Fruit fly (Drosophila melanogaster) whole organism, embryonic: ENCODE measurements around the gene msn.
A peak's percentile ranks its signal among the peaks of the same experiment; 100 is the strongest.

ENCODE experiments used
- Atf-2 ChIP-seq: fragments of 200-800 bp; sonication (Bioruptor generic); optimal IDR thresholded peaks from 2 replicates; lab custom pipeline; 2016; ENCODE audit warnings: missing biosample characterization, missing genetic modification characterization
- CG10209 ChIP-seq: fragments of 200-800 bp; sonication (Bioruptor generic); optimal IDR thresholded peaks from 3 replicates; lab custom pipeline; 2017; ENCODE audit warnings: missing biosample characterization, mild to moderate bottlenecking, missing genetic modification characterization, missing genetic modification reagents
- CG11247 ChIP-seq: fragments of 200-800 bp; sonication (Bioruptor generic); IDR thresholded peaks from 2 replicates; pipeline ENCODE4 v1.3.6; 2022; ENCODE audit warnings: missing biosample characterization, missing genetic modification characterization
- CG11696 ChIP-seq: fragments of 200-800 bp; sonication (Bioruptor generic); IDR thresholded peaks from 2 replicates; pipeline ENCODE4 v1.3.6; 2022; ENCODE audit warnings: missing biosample characterization, missing genetic modification characterization
- CG12155 ChIP-seq: fragments of 200-800 bp; sonication (Bioruptor generic); optimal IDR thresholded peaks from 3 replicates; lab custom pipeline; 2016; ENCODE audit warnings: missing biosample characterization, missing genetic modification characterization
- CG12391 ChIP-seq: fragments of 200-800 bp; sonication (Bioruptor generic); optimal IDR thresholded peaks from 3 replicates; lab custom pipeline; 2018; ENCODE audit warnings: missing biosample characterization, mild to moderate bottlenecking, missing genetic modification characterization, moderate library complexity
- CG12659 ChIP-seq: fragments of 200-800 bp; sonication (Bioruptor generic); optimal IDR thresholded peaks from 3 replicates; lab custom pipeline; 2017; ENCODE audit warnings: mild to moderate bottlenecking, missing biosample characterization, missing genetic modification reagents, missing genetic modification characterization
- CG12942 ChIP-seq: fragments of 200-800 bp; sonication (Bioruptor generic); optimal IDR thresholded peaks from 3 replicates; lab custom pipeline; 2016; ENCODE audit warnings: missing biosample characterization, missing genetic modification characterization
- CG13775 ChIP-seq: fragments of 200-800 bp; sonication (Bioruptor generic); optimal IDR thresholded peaks from 3 replicates; lab custom pipeline; 2017; ENCODE audit warnings: missing biosample characterization, mild to moderate bottlenecking, missing genetic modification characterization
- CG14014 ChIP-seq: fragments of 200-800 bp; sonication (Bioruptor generic); IDR thresholded peaks from 2 replicates; pipeline ENCODE4 v1.3.6; 2022; ENCODE audit warnings: missing biosample characterization, missing genetic modification characterization
- CG1529 ChIP-seq: fragments of 200-800 bp; sonication (Bioruptor generic); optimal IDR thresholded peaks from 3 replicates; lab custom pipeline; 2018; ENCODE audit warnings: missing biosample characterization, missing genetic modification characterization
- CG31365 ChIP-seq: fragments of 200-800 bp; sonication (Bioruptor generic); optimal IDR thresholded peaks from 2 replicates; lab custom pipeline; 2018; ENCODE audit warnings: missing biosample characterization, mild to moderate bottlenecking, missing genetic modification characterization
- CG34224 ChIP-seq: fragments of 200-800 bp; sonication (Bioruptor generic); IDR thresholded peaks from 3 replicates; pipeline ENCODE4 v1.3.6; 2022; ENCODE audit warnings: missing biosample characterization, missing genetic modification characterization; ENCODE audit not compliant: partially characterized antibody
- CG3838 ChIP-seq: fragments of 200-800 bp; sonication (Bioruptor generic); optimal IDR thresholded peaks from 3 replicates; lab custom pipeline; 2016; ENCODE audit warnings: missing biosample characterization, missing genetic modification characterization
- CG4707 ChIP-seq: fragments of 200-800 bp; sonication (Bioruptor generic); optimal IDR thresholded peaks from 2 replicates; lab custom pipeline; 2018; ENCODE audit warnings: missing biosample characterization, mild to moderate bottlenecking, missing genetic modification characterization, moderate library complexity
- CG6254 ChIP-seq: fragments of 200-800 bp; sonication (Bioruptor generic); optimal IDR thresholded peaks from 3 replicates; lab custom pipeline; 2017; ENCODE audit warnings: mild to moderate bottlenecking, missing biosample characterization, missing genetic modification reagents, missing genetic modification characterization
- CG6683 ChIP-seq: fragments of 200-800 bp; sonication (Bioruptor generic); optimal IDR thresholded peaks from 2 replicates; lab custom pipeline; 2017; ENCODE audit warnings: missing biosample characterization, mild to moderate bottlenecking, missing genetic modification characterization, missing genetic modification reagents
- CG7271 ChIP-seq: fragments of 200-800 bp; sonication (Bioruptor generic); optimal IDR thresholded peaks from 2 replicates; lab custom pipeline; 2018; ENCODE audit warnings: missing biosample characterization, mild to moderate bottlenecking, missing genetic modification characterization, moderate library complexity
- CG7928 ChIP-seq: fragments of 200-800 bp; sonication (Bioruptor generic); optimal IDR thresholded peaks from 2 replicates; lab custom pipeline; 2017; ENCODE audit warnings: missing biosample characterization, mild to moderate bottlenecking, missing genetic modification characterization
- CG8388 ChIP-seq: fragments of 200-800 bp; sonication (Bioruptor generic); optimal IDR thresholded peaks from 2 replicates; lab custom pipeline; 2019; ENCODE audit warnings: missing biosample characterization, mild to moderate bottlenecking, missing genetic modification characterization, moderate library complexity
- CG8765 ChIP-seq: fragments of 200-800 bp; sonication (Bioruptor generic); IDR thresholded peaks from 2 replicates; pipeline ENCODE4 v1.3.6; 2022; ENCODE audit warnings: missing biosample characterization, missing genetic modification characterization
- CG9876 ChIP-seq: fragments of 200-800 bp; sonication (Bioruptor generic); optimal IDR thresholded peaks from 2 replicates; lab custom pipeline; 2016; ENCODE audit warnings: missing biosample characterization, missing genetic modification characterization
- D ChIP-seq, 2 experiments: fragments of 200-800 bp in 1 of 2; fragments of >200 bp in 1 of 2; sonication (Bioruptor generic) in 1 of 2; optimal IDR thresholded peaks; 2 replicates in 1 of 2; 3 replicates in 1 of 2; lab custom pipeline; 2017; ENCODE audit warnings: mild to moderate bottlenecking in 1 of 2, missing biosample characterization in 1 of 2, missing genetic modification characterization in 1 of 2, missing genetic modification reagents in 1 of 2
- Dad ChIP-seq: fragments of 200-800 bp; sonication (Bioruptor generic); optimal IDR thresholded peaks from 3 replicates; lab custom pipeline; 2016; ENCODE audit warnings: missing biosample characterization, missing genetic modification characterization
- Doc3 ChIP-seq: fragments of 200-800 bp; sonication (Bioruptor generic); IDR thresholded peaks from 3 replicates; pipeline ENCODE4 v1.3.6; 2022; ENCODE audit warnings: missing biosample characterization, missing genetic modification characterization; ENCODE audit not compliant: partially characterized antibody
- E2f1 ChIP-seq: fragments of 200-800 bp; sonication (Bioruptor generic); IDR thresholded peaks from 2 replicates; pipeline ENCODE4 v1.3.6; 2022; ENCODE audit warnings: missing biosample characterization, missing genetic modification characterization
- Fer3 ChIP-seq: fragments of 200-800 bp; sonication (Bioruptor generic); optimal IDR thresholded peaks from 2 replicates; lab custom pipeline; 2018; ENCODE audit warnings: missing biosample characterization, mild to moderate bottlenecking, missing genetic modification characterization, moderate library complexity
- Gug ChIP-seq: fragments of 200-800 bp; sonication (Bioruptor generic); IDR thresholded peaks from 4 replicates; pipeline ENCODE4 v1.3.6; 2022; ENCODE audit warnings: missing biosample characterization, missing genetic modification characterization
- H2.0 ChIP-seq: fragments of 200-800 bp; sonication (Bioruptor generic); IDR thresholded peaks from 2 replicates; pipeline ENCODE4 v1.3.6; 2022; ENCODE audit warnings: missing biosample characterization, missing genetic modification characterization
- Hey ChIP-seq: fragments of 200-800 bp; sonication (Bioruptor generic); optimal IDR thresholded peaks from 3 replicates; lab custom pipeline; 2018; ENCODE audit warnings: missing biosample characterization, mild to moderate bottlenecking, missing genetic modification characterization
- Hr39 ChIP-seq: fragments of >200 bp; optimal IDR thresholded peaks from 2 replicates; lab custom pipeline; 2017
- Med ChIP-seq: fragments of 200-800 bp; sonication (Bioruptor generic); peaks from one replicate; lab custom pipeline; 2016; ENCODE audit warnings: missing biosample characterization, missing genetic modification characterization, mild to moderate bottlenecking, inconsistent platforms, moderate library complexity
- Nf-YB ChIP-seq: fragments of 200-800 bp; sonication (Bioruptor generic); optimal IDR thresholded peaks from 3 replicates; lab custom pipeline; 2019; ENCODE audit warnings: missing biosample characterization, mild to moderate bottlenecking, missing genetic modification characterization, moderate library complexity
- NfI ChIP-seq: fragments of 200-800 bp; sonication (Bioruptor generic); optimal IDR thresholded peaks from 3 replicates; lab custom pipeline; 2018; ENCODE audit warnings: missing biosample characterization, mild to moderate bottlenecking, missing genetic modification characterization, moderate library complexity
- Ptx1 ChIP-seq: fragments of 200-800 bp; sonication (Bioruptor generic); IDR thresholded peaks from 2 replicates; pipeline ENCODE4 v1.3.6; 2022; ENCODE audit warnings: missing biosample characterization, missing genetic modification characterization
- TFAM ChIP-seq: fragments of 200-800 bp; sonication (Bioruptor generic); optimal IDR thresholded peaks from 2 replicates; lab custom pipeline; 2017; ENCODE audit warnings: missing biosample characterization, missing genetic modification characterization, inconsistent platforms
- chinmo ChIP-seq: fragments of 200-800 bp; sonication (Bioruptor generic); IDR thresholded peaks from 4 replicates; pipeline ENCODE4 v1.3.6; 2022; ENCODE audit warnings: missing biosample characterization, missing genetic modification characterization; ENCODE audit not compliant: partially characterized antibody
- croc ChIP-seq: fragments of 200-800 bp; sonication (Bioruptor generic); conservative IDR thresholded peaks from 3 replicates; pipeline ENCODE4 v1.3.6; 2022; ENCODE audit warnings: missing biosample characterization, missing genetic modification characterization
- da ChIP-seq: fragments of 200-800 bp; sonication (Bioruptor generic); optimal IDR thresholded peaks from 2 replicates; lab custom pipeline; 2016; ENCODE audit warnings: missing biosample characterization, missing genetic modification characterization
- emc ChIP-seq: fragments of 200-800 bp; sonication (Bioruptor generic); optimal IDR thresholded peaks from 2 replicates; lab custom pipeline; 2016; ENCODE audit warnings: missing biosample characterization, missing genetic modification characterization
- fru ChIP-seq: fragments of >200 bp; optimal IDR thresholded peaks from 2 replicates; lab custom pipeline; 2017
- grau ChIP-seq: fragments of 200-800 bp; optimal IDR thresholded peaks from 3 replicates; lab custom pipeline; 2019; ENCODE audit warnings: missing biosample characterization, mild to moderate bottlenecking, missing genetic modification characterization, moderate library complexity
- jing ChIP-seq: fragments of 200-800 bp; sonication (Bioruptor generic); optimal IDR thresholded peaks from 2 replicates; lab custom pipeline; 2018; ENCODE audit warnings: missing biosample characterization, mild to moderate bottlenecking, missing genetic modification characterization
- lab ChIP-seq: fragments of 200-800 bp; sonication (Bioruptor generic); optimal IDR thresholded peaks from 3 replicates; lab custom pipeline; 2017; ENCODE audit warnings: missing biosample characterization, missing genetic modification characterization, mild to moderate bottlenecking, moderate library complexity, missing genetic modification reagents
- lbe ChIP-seq: fragments of 200-800 bp; sonication (Bioruptor generic); optimal IDR thresholded peaks from 2 replicates; lab custom pipeline; 2016; ENCODE audit warnings: missing biosample characterization, mild to moderate bottlenecking, missing genetic modification characterization
- peb ChIP-seq: fragments of 200-800 bp; sonication (Bioruptor generic); IDR thresholded peaks from 2 replicates; pipeline ENCODE4 v1.3.6; 2022; ENCODE audit warnings: missing biosample characterization, missing genetic modification characterization
- schlank ChIP-seq: fragments of 200-800 bp; sonication (Bioruptor generic); optimal IDR thresholded peaks from 2 replicates; lab custom pipeline; 2018; ENCODE audit warnings: missing biosample characterization, mild to moderate bottlenecking, missing genetic modification characterization
- sna ChIP-seq: fragments of 200-800 bp; sonication (Bioruptor generic); IDR thresholded peaks from 2 replicates; pipeline ENCODE4 v1.3.6; 2022; ENCODE audit warnings: missing biosample characterization, missing genetic modification characterization; ENCODE audit not compliant: partially characterized antibody

Gene msn

dm6 chr3L:2586804-2587561 lies 643 bp upstream of the msn start, which contains the start of gene RpL8 (continued):
- TF ChIP-seq Ptx1 (GFP tag; lab: Robert Waterston, UW) (peak; percentile 64; the same call in 1 of the 2 replicates), TFAM (GFP tag; lab: Kevin White, UChicago) (peak; percentile 30), CG12391 (peak; percentile 78), lbe (GFP tag; lab: Kevin White, UChicago) (peak; percentile 20), fru (no peak), CG31365 (tag; lab: Kevin White, UChicago) (peak; percentile 82), peb (GFP tag; lab: Robert Waterston, UW) (peak; percentile 32; the same call in 1 of the 2 replicates), emc (GFP tag; lab: Kevin White, UChicago) (peak; percentile 80), grau (tag; lab: Kevin White, UChicago) (peak; percentile 67), CG6683 (GFP tag; lab: Kevin White, UChicago) (peak; percentile 61), croc (peak; percentile 45; the same call in 2 of the 3 replicates), CG3838 (GFP tag; lab: Kevin White, UChicago) (peak; percentile 4), CG10209 (GFP tag; lab: Kevin White, UChicago) (peak; percentile 86), CG1529 (GFP tag; lab: Kevin White, UChicago) (peak; percentile 74), Nf-YB (GFP tag; lab: Kevin White, UChicago) (peak; percentile 63), CG12659 (peak; percentile 96), Atf-2 (peak; percentile 24), CG6254 (peak; percentile 85), jing (GFP tag; lab: Kevin White, UChicago) (peak; percentile 26), NfI (GFP tag; lab: Kevin White, UChicago) (peak; percentile 95), CG7928 (GFP tag; lab: Kevin White, UChicago) (peak; percentile 22), Hey (tag; lab: Kevin White, UChicago) (peak; percentile 69), CG12942 (peak; percentile 57), schlank (tag; lab: Kevin White, UChicago) (peak; percentile 92), CG13775 (GFP tag; lab: Kevin White, UChicago) (peak; percentile 90), CG11247 (GFP tag; lab: Robert Waterston, UW) (peak; percentile 84), Dad (GFP tag; lab: Kevin White, UChicago) (peak; percentile 74), Doc3 (GFP tag; lab: Robert Waterston, UW) (peak; percentile 61; the same call in 2 of the 3 replicates), D (optimal IDR thresholded peaks at IDR 0.05; lab: Kevin White, UChicago) (no peak), D (GFP tag; optimal IDR thresholded peaks at IDR 0.05; lab: Kevin White, UChicago) (peak; percentile 77), CG4707 (peak; percentile 92), da (GFP tag; lab: Kevin White, UChicago) (peak; percentile 71), Med (peak; percentile 98), E2f1 (GFP tag; lab: Robert Waterston, UW) (peak; percentile 77), CG7271 (tag; lab: Kevin White, UChicago) (peak; percentile 92), Fer3 (tag; lab: Kevin White, UChicago) (peak; percentile 81), CG14014 (GFP tag; lab: Robert Waterston, UW) (peak; percentile 78), chinmo (GFP tag; lab: Robert Waterston, UW) (0 out of 4 replicates have a peak, but pooled peaks have one; percentile 54), CG11696 (GFP tag; lab: Robert Waterston, UW) (peak; percentile 77), Gug (peak; percentile 74), CG34224 (GFP tag; lab: Robert Waterston, UW) (peak; percentile 48; the same call in 2 of the 3 replicates), Hr39 (lab: Kevin White, UChicago) (no peak), CG8765 (GFP tag; lab: Robert Waterston, UW) (no peak), lab (GFP tag; lab: Kevin White, UChicago) (peak; percentile 94), sna (GFP tag; lab: Robert Waterston, UW) (0 out of 2 replicates have a peak, but pooled peaks have one; percentile 21), H2.0 (GFP tag; lab: Robert Waterston, UW) (peak; percentile 86), CG9876 (GFP tag; lab: Kevin White, UChicago) (peak; percentile 80), CG8388 (GFP tag; lab: Kevin White, UChicago) (peak; percentile 62), CG12155 (GFP tag; lab: Kevin White, UChicago) (peak; percentile 60)
